Fruit fly (Drosophila melanogaster) whole organism, embryonic: ENCODE results near the gene CG17637.

Experiments
- Awh ChIP-seq: fragments of 200-800 bp; sonication (Bioruptor generic); IDR thresholded peaks from 2 replicates; pipeline ENCODE4, ENCODE4 v1.3.6; 2022; ENCODE audit warnings: missing biosample characterization, missing genetic modification characterization
- Bdp1 ChIP-seq: fragments of 200-800 bp; sonication (Bioruptor generic); optimal IDR thresholded peaks from 3 replicates; lab custom pipeline; 2016; ENCODE audit warnings: missing biosample characterization, missing genetic modification characterization
- CG10147 ChIP-seq: fragments of 200-800 bp; sonication (Bioruptor generic); optimal IDR thresholded peaks from 2 replicates; lab custom pipeline; 2019; ENCODE audit warnings: missing biosample characterization, mild to moderate bottlenecking, missing genetic modification characterization, moderate library complexity
- CG10979 ChIP-seq: fragments of 200-800 bp; sonication (Bioruptor generic); optimal IDR thresholded peaks from 2 replicates; lab custom pipeline; 2018; ENCODE audit warnings: missing biosample characterization, mild to moderate bottlenecking, missing genetic modification characterization, moderate library complexity
- CG1233 ChIP-seq: fragments of 200-800 bp; sonication (Bioruptor generic); optimal IDR thresholded peaks from 4 replicates; lab custom pipeline; 2018; ENCODE audit warnings: missing biosample characterization, mild to moderate bottlenecking, missing genetic modification characterization
- CG12942 ChIP-seq: fragments of 200-800 bp; sonication (Bioruptor generic); optimal IDR thresholded peaks from 3 replicates; lab custom pipeline; 2016; ENCODE audit warnings: missing biosample characterization, missing genetic modification characterization
- CG13624 ChIP-seq: fragments of 200-800 bp; sonication (Bioruptor generic); optimal IDR thresholded peaks from 2 replicates; lab custom pipeline; 2016; ENCODE audit warnings: missing biosample characterization, missing genetic modification characterization
- CG14441 ChIP-seq: fragments of 200-800 bp; sonication (Bioruptor generic); IDR thresholded peaks from 2 replicates; pipeline ENCODE4 v1.3.6; 2022; ENCODE audit warnings: missing biosample characterization, missing genetic modification characterization
- CG15269 ChIP-seq: fragments of 200-800 bp; sonication (Bioruptor generic); optimal IDR thresholded peaks from 2 replicates; lab custom pipeline; 2018; ENCODE audit warnings: missing biosample characterization, mild to moderate bottlenecking, missing genetic modification characterization, moderate library complexity
- CG31365 ChIP-seq: fragments of 200-800 bp; sonication (Bioruptor generic); optimal IDR thresholded peaks from 2 replicates; lab custom pipeline; 2018; ENCODE audit warnings: missing biosample characterization, mild to moderate bottlenecking, missing genetic modification characterization
- CG4282 ChIP-seq: fragments of 200-800 bp; sonication (Bioruptor generic); optimal IDR thresholded peaks from 2 replicates; lab custom pipeline; 2016; ENCODE audit warnings: missing biosample characterization, missing genetic modification characterization
- CG4820 ChIP-seq: fragments of 200-800 bp; sonication (Bioruptor generic); optimal IDR thresholded peaks from 3 replicates; lab custom pipeline; 2016; ENCODE audit warnings: missing biosample characterization, missing genetic modification characterization
- CG6272 ChIP-seq: fragments of 200-800 bp; sonication (Bioruptor generic); IDR thresholded peaks from 2 replicates; pipeline ENCODE4 v1.3.6; 2022; ENCODE audit warnings: missing biosample characterization, missing genetic modification characterization
- CG7372 ChIP-seq: fragments of 200-800 bp; sonication (Bioruptor generic); IDR thresholded peaks from 2 replicates; pipeline ENCODE4 v1.3.6; 2022; ENCODE audit warnings: missing biosample characterization, missing genetic modification characterization
- CG8388 ChIP-seq: fragments of 200-800 bp; sonication (Bioruptor generic); optimal IDR thresholded peaks from 2 replicates; lab custom pipeline; 2019; ENCODE audit warnings: missing biosample characterization, mild to moderate bottlenecking, missing genetic modification characterization, moderate library complexity
- CG8924 ChIP-seq: fragments of 200-800 bp; optimal IDR thresholded peaks from 3 replicates; lab custom pipeline; 2019; ENCODE audit warnings: missing biosample characterization, mild to moderate bottlenecking, missing genetic modification characterization, moderate library complexity
- D19B ChIP-seq: fragments of 200-800 bp; sonication (Bioruptor generic); optimal IDR thresholded peaks from 2 replicates; lab custom pipeline; 2017; ENCODE audit warnings: missing biosample characterization, mild to moderate bottlenecking, missing genetic modification characterization
- Deaf1 ChIP-seq: fragments of 200-800 bp; optimal IDR thresholded peaks from 3 replicates; lab custom pipeline; 2019; ENCODE audit warnings: missing biosample characterization, mild to moderate bottlenecking, missing genetic modification characterization, moderate library complexity
- E2f1 ChIP-seq: fragments of 200-800 bp; sonication (Bioruptor generic); IDR thresholded peaks from 2 replicates; pipeline ENCODE4 v1.3.6; 2022; ENCODE audit warnings: missing biosample characterization, missing genetic modification characterization
- Gug ChIP-seq: fragments of 200-800 bp; sonication (Bioruptor generic); IDR thresholded peaks from 4 replicates; pipeline ENCODE4 v1.3.6; 2022; ENCODE audit warnings: missing biosample characterization, missing genetic modification characterization
- HLH3B ChIP-seq: fragments of 200-800 bp; sonication (Bioruptor generic); IDR thresholded peaks from 2 replicates; pipeline ENCODE4 v1.3.6; 2022; ENCODE audit warnings: missing biosample characterization, missing genetic modification characterization
- Hmr ChIP-seq: fragments of 200-800 bp; sonication (Bioruptor generic); optimal IDR thresholded peaks from 3 replicates; lab custom pipeline; 2017; ENCODE audit warnings: mild to moderate bottlenecking, missing biosample characterization, missing genetic modification reagents, missing genetic modification characterization
- Lpt ChIP-seq: fragments of >200 bp; optimal IDR thresholded peaks from 2 replicates; lab custom pipeline; 2018; ENCODE audit warnings: missing biosample characterization, missing genetic modification characterization
- Mrtf ChIP-seq: fragments of 200-800 bp; sonication (Bioruptor generic); IDR thresholded peaks from 3 replicates; pipeline ENCODE4 v1.3.6; 2022; ENCODE audit warnings: missing biosample characterization, missing genetic modification characterization
- NK7.1 ChIP-seq: fragments of 200-800 bp; sonication (Bioruptor generic); optimal IDR thresholded peaks from 3 replicates; lab custom pipeline; 2016; ENCODE audit warnings: missing biosample characterization, missing genetic modification characterization
- Nf-YB ChIP-seq: fragments of 200-800 bp; sonication (Bioruptor generic); optimal IDR thresholded peaks from 3 replicates; lab custom pipeline; 2019; ENCODE audit warnings: missing biosample characterization, mild to moderate bottlenecking, missing genetic modification characterization, moderate library complexity
- Nf-YC ChIP-seq: fragments of 200-800 bp; optimal IDR thresholded peaks from 3 replicates; lab custom pipeline; 2019; ENCODE audit warnings: missing biosample characterization, mild to moderate bottlenecking, missing genetic modification characterization, moderate library complexity
- Opbp ChIP-seq: fragments of 200-800 bp; sonication (Bioruptor generic); IDR thresholded peaks from 3 replicates; pipeline ENCODE4 v1.3.6; 2022; ENCODE audit warnings: missing biosample characterization, missing genetic modification characterization; ENCODE audit not compliant: partially characterized antibody
- Optix ChIP-seq: fragments of 200-800 bp; sonication (Bioruptor generic); IDR thresholded peaks from 3 replicates; pipeline ENCODE4 v1.3.6; 2022; ENCODE audit warnings: missing biosample characterization, missing genetic modification characterization
- Sox100B ChIP-seq: fragments of 200-800 bp; sonication (Bioruptor generic); optimal IDR thresholded peaks from 3 replicates; lab custom pipeline; 2018; ENCODE audit warnings: missing biosample characterization, mild to moderate bottlenecking, missing genetic modification characterization
- bcd ChIP-seq: fragments of 200-800 bp; sonication (Bioruptor generic); optimal IDR thresholded peaks from 2 replicates; lab custom pipeline; 2017; ENCODE audit warnings: missing biosample characterization, mild to moderate bottlenecking, missing genetic modification characterization
- cas ChIP-seq: fragments of 200-800 bp; sonication (Bioruptor generic); IDR thresholded peaks from 2 replicates; pipeline ENCODE4 v1.3.6; 2022; ENCODE audit warnings: missing biosample characterization, missing genetic modification characterization
- chm ChIP-seq: fragments of 200-800 bp; sonication (Bioruptor generic); IDR thresholded peaks from 2 replicates; pipeline ENCODE4 v1.3.6; 2022; ENCODE audit warnings: missing biosample characterization, missing genetic modification characterization
- cwo ChIP-seq: fragments of 200-800 bp; sonication (Bioruptor generic); optimal IDR thresholded peaks from 3 replicates; lab custom pipeline; 2017; ENCODE audit warnings: missing biosample characterization, missing genetic modification characterization, mild to moderate bottlenecking, moderate library complexity, missing genetic modification reagents
- dan ChIP-seq: fragments of 200-800 bp; sonication (Bioruptor generic); IDR thresholded peaks from 2 replicates; pipeline ENCODE4 v1.3.6; 2022; ENCODE audit warnings: missing biosample characterization, missing genetic modification characterization
- danr ChIP-seq: fragments of 200-800 bp; sonication (Bioruptor generic); IDR thresholded peaks from 2 replicates; pipeline ENCODE4 v1.3.6; 2022; ENCODE audit warnings: missing biosample characterization, missing genetic modification characterization
- dmrt99B ChIP-seq: fragments of 200-800 bp; sonication (Bioruptor generic); optimal IDR thresholded peaks from 2 replicates; lab custom pipeline; 2018; ENCODE audit warnings: missing biosample characterization, mild to moderate bottlenecking, missing genetic modification characterization, moderate library complexity
- ems ChIP-seq: fragments of 200-800 bp; sonication (Bioruptor generic); optimal IDR thresholded peaks from 3 replicates; lab custom pipeline; 2016; ENCODE audit warnings: missing biosample characterization, missing genetic modification characterization
- ewg ChIP-seq: fragments of 200-800 bp; sonication (Bioruptor generic); optimal IDR thresholded peaks from 3 replicates; lab custom pipeline; 2017; ENCODE audit warnings: mild to moderate bottlenecking, missing biosample characterization, missing genetic modification reagents, missing genetic modification characterization
- fru ChIP-seq: fragments of >200 bp; optimal IDR thresholded peaks from 2 replicates; lab custom pipeline; 2017
- gce ChIP-seq: fragments of 200-800 bp; sonication (Bioruptor generic); IDR thresholded peaks from 3 replicates; pipeline ENCODE4 v1.3.6; 2022; ENCODE audit warnings: missing biosample characterization, missing genetic modification characterization
- grn ChIP-seq: fragments of 200-800 bp; sonication (Bioruptor generic); optimal IDR thresholded peaks from 3 replicates; lab custom pipeline; 2017; ENCODE audit warnings: missing biosample characterization, missing genetic modification characterization
- inv ChIP-seq: fragments of 200-800 bp; sonication (Bioruptor generic); IDR thresholded peaks from 2 replicates; pipeline ENCODE4 v1.3.6; 2022; ENCODE audit warnings: missing biosample characterization, missing genetic modification characterization; ENCODE audit not compliant: partially characterized antibody
- luna ChIP-seq: fragments of 200-800 bp; sonication (Bioruptor generic); optimal IDR thresholded peaks from 2 replicates; lab custom pipeline; 2016; ENCODE audit warnings: missing biosample characterization, missing genetic modification characterization
- odd ChIP-seq: fragments of 200-800 bp; sonication (Bioruptor generic); optimal IDR thresholded peaks from 2 replicates; lab custom pipeline; 2017; ENCODE audit warnings: missing biosample characterization, mild to moderate bottlenecking, missing genetic modification characterization
- org-1 ChIP-seq: fragments of 200-800 bp; sonication (Bioruptor generic); optimal IDR thresholded peaks from 2 replicates; lab custom pipeline; 2017; ENCODE audit warnings: missing biosample characterization, missing genetic modification characterization
- row ChIP-seq: fragments of 200-800 bp; sonication (Bioruptor generic); IDR thresholded peaks from 3 replicates; pipeline ENCODE4 v1.3.6; 2022; ENCODE audit warnings: missing biosample characterization, missing genetic modification characterization
- sens-2 ChIP-seq: fragments of 200-800 bp; sonication (Bioruptor generic); IDR thresholded peaks from 2 replicates; pipeline ENCODE4 v1.3.6; 2022; ENCODE audit warnings: missing biosample characterization, missing genetic modification characterization
- sisA ChIP-seq: fragments of 200-800 bp; sonication (Bioruptor generic); IDR thresholded peaks from 2 replicates; pipeline ENCODE4 v1.3.6; 2022; ENCODE audit warnings: missing biosample characterization, missing genetic modification characterization
- tgo ChIP-seq: fragments of 200-800 bp; sonication (Bioruptor generic); IDR thresholded peaks from 3 replicates; pipeline ENCODE4 v1.3.6; 2022; ENCODE audit warnings: missing biosample characterization, missing genetic modification characterization
- vvl ChIP-seq: fragments of 200-800 bp; sonication (Bioruptor generic); IDR thresholded peaks from 2 replicates; pipeline ENCODE4 v1.3.6; 2022; ENCODE audit warnings: missing biosample characterization, missing genetic modification characterization

Gene CG17637

DNA sequence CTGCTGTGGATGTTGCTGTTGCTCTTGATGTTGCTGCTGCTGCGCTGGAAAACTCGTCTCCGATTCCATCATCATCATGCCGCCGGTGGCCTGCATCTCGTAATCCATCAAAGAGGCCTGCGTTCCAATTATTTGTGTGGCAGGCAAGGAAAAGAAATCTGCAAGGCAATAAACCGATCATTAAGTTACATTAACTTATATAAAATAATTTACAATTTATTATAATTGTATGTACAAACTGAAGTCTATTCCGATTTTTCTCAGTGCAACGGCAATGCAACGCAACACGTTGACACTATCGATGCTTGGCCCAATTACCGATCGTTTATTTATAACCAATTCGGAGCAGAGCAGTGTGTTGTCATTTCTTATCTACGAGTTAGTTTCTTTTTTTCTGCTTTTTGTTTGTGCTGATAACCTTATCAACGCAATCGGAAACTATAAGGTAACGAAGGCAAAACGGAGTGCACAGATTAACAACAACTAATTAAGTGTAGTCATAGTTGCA is 32.9 kb upstream of the CG17637 start (continued):
- TF ChIP-seq CG8924 (tag; lab: Kevin White, UChicago) (peak; percentile 60), ewg (GFP tag; lab: Kevin White, UChicago) (peak; percentile 10), inv (GFP tag; lab: Robert Waterston, UW) (no peak), danr (GFP tag; lab: Robert Waterston, UW) (0 out of 2 replicates have a peak, but pooled peaks have one; percentile 26), dan (GFP tag; lab: Robert Waterston, UW) (no peak), cas (GFP tag; lab: Robert Waterston, UW) (no peak), Nf-YB (GFP tag; lab: Kevin White, UChicago) (peak; percentile 0), E2f1 (GFP tag; lab: Robert Waterston, UW) (peak; percentile 53; the same call in 1 of the 2 replicates), ems (peak; percentile 28), chm (GFP tag; lab: Robert Waterston, UW) (peak; percentile 53; the same call in 1 of the 2 replicates), CG31365 (tag; lab: Kevin White, UChicago) (peak; percentile 13), CG13624 (GFP tag; lab: Kevin White, UChicago) (no peak), HLH3B (peak; percentile 61), odd (GFP tag; lab: Kevin White, UChicago) (peak; percentile 70), Gug (GFP tag; lab: Robert Waterston, UW) (no peak), CG10147 (GFP tag; lab: Kevin White, UChicago) (peak; percentile 23), Optix (GFP tag; lab: Robert Waterston, UW) (peak; percentile 61; the same call in 2 of the 3 replicates), Bdp1 (GFP tag; lab: Kevin White, UChicago) (no peak), Nf-YC (tag; lab: Kevin White, UChicago) (peak; percentile 33), Awh (GFP tag; lab: Robert Waterston, UW) (0 out of 2 replicates have a peak, but pooled peaks have one; percentile 55), D19B (GFP tag; lab: Kevin White, UChicago) (peak; percentile 6), grn (GFP tag; lab: Kevin White, UChicago) (peak; percentile 83), vvl (GFP tag; lab: Robert Waterston, UW) (peak; percentile 78), CG12942 (GFP tag; lab: Kevin White, UChicago) (peak; percentile 34), luna (no peak), CG4820 (GFP tag; lab: Kevin White, UChicago) (peak; percentile 11), row (peak; percentile 59; the same call in 2 of the 3 replicates), CG1233 (GFP tag; lab: Kevin White, UChicago) (peak; percentile 19), gce (GFP tag; lab: Robert Waterston, UW) (peak; percentile 59; the same call in 1 of the 3 replicates), CG10979 (tag; lab: Kevin White, UChicago) (peak; percentile 45), org-1 (GFP tag; lab: Kevin White, UChicago) (peak; percentile 55), Hmr (GFP tag; lab: Kevin White, UChicago) (peak; percentile 42), CG6272 (GFP tag; lab: Robert Waterston, UW) (no peak), NK7.1 (GFP tag; lab: Kevin White, UChicago) (no peak), bcd (peak; percentile 29), dmrt99B (peak; percentile 74), CG15269 (tag; lab: Kevin White, UChicago) (peak; percentile 56), Deaf1 (tag; lab: Kevin White, UChicago) (peak; percentile 33), Opbp (GFP tag; lab: Robert Waterston, UW) (no peak), CG8388 (GFP tag; lab: Kevin White, UChicago) (peak; percentile 42), Sox100B (GFP tag; lab: Kevin White, UChicago) (peak; percentile 44), CG14441 (GFP tag; lab: Robert Waterston, UW) (peak; percentile 68), CG4282 (no peak), Mrtf (GFP tag; lab: Robert Waterston, UW) (peak; percentile 60; the same call in 1 of the 3 replicates), sens-2 (peak; percentile 44; the same call in 1 of the 2 replicates), Lpt (no peak), cwo (GFP tag; lab: Kevin White, UChicago) (peak; percentile 14), sisA (peak; percentile 44; the same call in 1 of the 2 replicates), fru (lab: Kevin White, UChicago) (no peak), CG7372 (GFP tag; lab: Robert Waterston, UW) (peak; percentile 7; the same call in 1 of the 2 replicates), tgo (GFP tag; lab: Robert Waterston, UW) (peak; percentile 36; the same call in 2 of the 3 replicates)
